Fruit fly (Drosophila melanogaster) whole organism, embryonic: Measurements from ENCODE around the gene Tcs3.

Experiments
- Atf3 ChIP-seq: fragments of 200-800 bp; sonication (Bioruptor generic); optimal IDR thresholded peaks from 3 replicates; lab custom pipeline; 2016; ENCODE audit warnings: missing biosample characterization, missing genetic modification characterization
- CG10431 ChIP-seq: fragments of 200-800 bp; sonication (Bioruptor generic); optimal IDR thresholded peaks from 3 replicates; lab custom pipeline; 2018; ENCODE audit warnings: missing biosample characterization, mild to moderate bottlenecking, missing genetic modification characterization
- CG10462 ChIP-seq: fragments of 200-800 bp; sonication (Bioruptor generic); optimal IDR thresholded peaks from 2 replicates; lab custom pipeline; 2016; ENCODE audit warnings: missing biosample characterization, missing genetic modification characterization
- CG14050 ChIP-seq: fragments of 200-800 bp; sonication (Bioruptor generic); IDR thresholded peaks from 3 replicates; pipeline ENCODE4 v1.3.6; 2022; ENCODE audit warnings: missing biosample characterization, missing genetic modification characterization
- CG17186 ChIP-seq: fragments of 200-800 bp; sonication (Bioruptor generic); optimal IDR thresholded peaks from 3 replicates; lab custom pipeline; 2017; ENCODE audit warnings: missing biosample characterization, missing genetic modification reagents, missing genetic modification characterization
- CG17802 ChIP-seq: fragments of 200-800 bp; sonication (Bioruptor generic); optimal IDR thresholded peaks from 2 replicates; lab custom pipeline; 2018; ENCODE audit warnings: missing biosample characterization, mild to moderate bottlenecking, missing genetic modification characterization, moderate library complexity
- CG18476 ChIP-seq: fragments of 200-800 bp; sonication (Bioruptor generic); optimal IDR thresholded peaks from 2 replicates; lab custom pipeline; 2016; ENCODE audit warnings: missing biosample characterization, mild to moderate bottlenecking, missing genetic modification characterization
- CG18619 ChIP-seq: fragments of 200-800 bp; sonication (Bioruptor generic); optimal IDR thresholded peaks from 3 replicates; lab custom pipeline; 2017; ENCODE audit warnings: missing biosample characterization, mild to moderate bottlenecking, missing genetic modification characterization
- CG31365 ChIP-seq: fragments of 200-800 bp; sonication (Bioruptor generic); optimal IDR thresholded peaks from 2 replicates; lab custom pipeline; 2018; ENCODE audit warnings: missing biosample characterization, mild to moderate bottlenecking, missing genetic modification characterization
- CG32532 ChIP-seq: fragments of 200-800 bp; sonication (Bioruptor generic); IDR thresholded peaks from 2 replicates; pipeline ENCODE4 v1.3.6; 2022; ENCODE audit warnings: missing biosample characterization, missing genetic modification characterization
- CG43689 ChIP-seq: fragments of 200-800 bp; sonication (Bioruptor generic); IDR thresholded peaks from 2 replicates; pipeline ENCODE4 v1.3.6; 2022; ENCODE audit warnings: missing biosample characterization, missing genetic modification characterization
- CG4424 ChIP-seq: fragments of 200-800 bp; sonication (Bioruptor generic); optimal IDR thresholded peaks from 3 replicates; lab custom pipeline; 2016; ENCODE audit warnings: missing biosample characterization, missing genetic modification characterization
- CG4617 ChIP-seq: fragments of 200-800 bp; sonication (Bioruptor generic); optimal IDR thresholded peaks from 3 replicates; lab custom pipeline; 2016; ENCODE audit warnings: missing biosample characterization, missing genetic modification characterization, borderline replicate concordance
- CG4730 ChIP-seq: fragments of 200-800 bp; sonication (Bioruptor generic); IDR thresholded peaks from 2 replicates; pipeline ENCODE4 v1.3.6; 2022; ENCODE audit warnings: missing biosample characterization, missing genetic modification characterization
- CG4854 ChIP-seq: fragments of 200-800 bp; sonication (Bioruptor generic); optimal IDR thresholded peaks from 2 replicates; lab custom pipeline; 2016; ENCODE audit warnings: missing biosample characterization, missing genetic modification characterization, inconsistent platforms
- CG7372 ChIP-seq: fragments of 200-800 bp; sonication (Bioruptor generic); IDR thresholded peaks from 2 replicates; pipeline ENCODE4 v1.3.6; 2022; ENCODE audit warnings: missing biosample characterization, missing genetic modification characterization
- CG8290 ChIP-seq, 3 experiments: fragments of 200-800 bp; sonication (Bioruptor generic); optimal IDR thresholded peaks; 2 replicates each; lab custom pipeline; 2016 to 2019; ENCODE audit warnings: missing biosample characterization in 3 of 3, missing genetic modification characterization in 3 of 3, mild to moderate bottlenecking in 2 of 3, moderate library complexity in 1 of 3
- CG9797 ChIP-seq: fragments of 200-800 bp; sonication (Bioruptor generic); optimal IDR thresholded peaks from 3 replicates; lab custom pipeline; 2018; ENCODE audit warnings: missing biosample characterization, mild to moderate bottlenecking, missing genetic modification characterization
- CHES-1-like ChIP-seq: fragments of 200-800 bp; sonication (Bioruptor generic); optimal IDR thresholded peaks from 2 replicates; lab custom pipeline; 2016; ENCODE audit warnings: missing biosample characterization, missing genetic modification characterization
- Dbx ChIP-seq: fragments of 200-800 bp; sonication (Bioruptor generic); IDR thresholded peaks from 3 replicates; pipeline ENCODE4 v1.3.6; 2022; ENCODE audit warnings: missing biosample characterization, missing genetic modification characterization
- Dek ChIP-seq: fragments of 200-800 bp; sonication (Bioruptor generic); optimal IDR thresholded peaks from 3 replicates; lab custom pipeline; 2019; ENCODE audit warnings: missing biosample characterization, mild to moderate bottlenecking, missing genetic modification characterization, moderate library complexity
- E2f1 ChIP-seq: fragments of 200-800 bp; sonication (Bioruptor generic); IDR thresholded peaks from 2 replicates; pipeline ENCODE4 v1.3.6; 2022; ENCODE audit warnings: missing biosample characterization, missing genetic modification characterization
- H15 ChIP-seq: fragments of 200-800 bp; sonication (Bioruptor generic); IDR thresholded peaks from 3 replicates; pipeline ENCODE4 v1.3.6; 2022; ENCODE audit warnings: missing biosample characterization, missing genetic modification characterization
- H2.0 ChIP-seq: fragments of 200-800 bp; sonication (Bioruptor generic); IDR thresholded peaks from 2 replicates; pipeline ENCODE4 v1.3.6; 2022; ENCODE audit warnings: missing biosample characterization, missing genetic modification characterization
- HmgZ ChIP-seq: fragments of 200-800 bp; sonication (Bioruptor generic); optimal IDR thresholded peaks from 2 replicates; lab custom pipeline; 2018; ENCODE audit warnings: missing biosample characterization, mild to moderate bottlenecking, missing genetic modification characterization
- Lhr ChIP-seq: fragments of 200-800 bp; sonication (Bioruptor generic); optimal IDR thresholded peaks from 3 replicates; lab custom pipeline; 2017; ENCODE audit warnings: mild to moderate bottlenecking, missing biosample characterization, missing genetic modification reagents, missing genetic modification characterization
- Lpt ChIP-seq: fragments of >200 bp; optimal IDR thresholded peaks from 2 replicates; lab custom pipeline; 2018; ENCODE audit warnings: missing biosample characterization, missing genetic modification characterization
- Max ChIP-seq: fragments of 200-800 bp; sonication (Bioruptor generic); optimal IDR thresholded peaks from 2 replicates; lab custom pipeline; 2016; ENCODE audit warnings: missing biosample characterization, mild to moderate bottlenecking, missing genetic modification characterization
- Med ChIP-seq: fragments of 200-800 bp; sonication (Bioruptor generic); peaks from one replicate; lab custom pipeline; 2016; ENCODE audit warnings: missing biosample characterization, missing genetic modification characterization, mild to moderate bottlenecking, inconsistent platforms, moderate library complexity
- Oaz ChIP-seq: fragments of 200-800 bp; sonication (Bioruptor generic); IDR thresholded peaks from 2 replicates; pipeline ENCODE4 v1.3.6; 2022; ENCODE audit warnings: missing biosample characterization, missing genetic modification characterization
- Ssrp ChIP-seq: fragments of 200-800 bp; sonication (Bioruptor generic); optimal IDR thresholded peaks from 2 replicates; lab custom pipeline; 2018; ENCODE audit warnings: missing biosample characterization, mild to moderate bottlenecking, missing genetic modification characterization, moderate library complexity
- Trl ChIP-seq, 3 experiments: fragments of >200 bp in 2 of 3; fragments of 200-800 bp in 1 of 3; sonication (Bioruptor generic) in 1 of 3; optimal IDR thresholded peaks; 2 replicates in 1 of 3; 3 replicates in 2 of 3; lab custom pipeline; 2016 to 2017; ENCODE audit warnings: missing biosample characterization in 1 of 3, missing genetic modification characterization in 1 of 3
- Usf ChIP-seq: fragments of 200-800 bp; sonication (Bioruptor generic); optimal IDR thresholded peaks from 2 replicates; lab custom pipeline; 2017; ENCODE audit warnings: missing genotype, missing biosample characterization, missing genetic modification characterization
- ash1 ChIP-seq: fragments of 200-800 bp; sonication (Bioruptor generic); optimal IDR thresholded peaks from 2 replicates; lab custom pipeline; 2018; ENCODE audit warnings: missing biosample characterization, mild to moderate bottlenecking, missing genetic modification characterization
- az2 ChIP-seq: fragments of 200-800 bp; sonication (Bioruptor generic); optimal IDR thresholded peaks from 3 replicates; lab custom pipeline; 2016; ENCODE audit warnings: missing biosample characterization, missing genetic modification characterization
- bigmax ChIP-seq: fragments of 200-800 bp; sonication (Bioruptor generic); optimal IDR thresholded peaks from 2 replicates; lab custom pipeline; 2018; ENCODE audit warnings: missing biosample characterization, mild to moderate bottlenecking, missing genetic modification characterization
- chinmo ChIP-seq: fragments of 200-800 bp; sonication (Bioruptor generic); IDR thresholded peaks from 4 replicates; pipeline ENCODE4 v1.3.6; 2022; ENCODE audit warnings: missing biosample characterization, missing genetic modification characterization; ENCODE audit not compliant: partially characterized antibody
- fru ChIP-seq: fragments of >200 bp; optimal IDR thresholded peaks from 2 replicates; lab custom pipeline; 2017
- gem ChIP-seq: fragments of 200-800 bp; sonication (Bioruptor generic); optimal IDR thresholded peaks from 2 replicates; lab custom pipeline; 2019; ENCODE audit warnings: missing biosample characterization, mild to moderate bottlenecking, missing genetic modification characterization, moderate library complexity
- kni ChIP-seq: fragments of 200-800 bp; sonication (Bioruptor generic); optimal IDR thresholded peaks from 3 replicates; lab custom pipeline; 2017; ENCODE audit warnings: mild to moderate bottlenecking, missing biosample characterization, missing genetic modification reagents, missing genetic modification characterization
- lbe ChIP-seq: fragments of 200-800 bp; sonication (Bioruptor generic); optimal IDR thresholded peaks from 2 replicates; lab custom pipeline; 2016; ENCODE audit warnings: missing biosample characterization, mild to moderate bottlenecking, missing genetic modification characterization
- nau ChIP-seq: fragments of 200-800 bp; sonication (Bioruptor generic); optimal IDR thresholded peaks from 3 replicates; lab custom pipeline; 2017; ENCODE audit warnings: missing biosample characterization, mild to moderate bottlenecking, missing genetic modification characterization, missing genetic modification reagents
- nerfin-1 ChIP-seq: fragments of 200-800 bp; sonication (Bioruptor generic); optimal IDR thresholded peaks from 3 replicates; lab custom pipeline; 2019; ENCODE audit warnings: missing biosample characterization, mild to moderate bottlenecking, missing genetic modification characterization, moderate library complexity
- pita ChIP-seq: fragments of 200-800 bp; sonication (Bioruptor generic); optimal IDR thresholded peaks from 2 replicates; lab custom pipeline; 2017; ENCODE audit warnings: missing biosample characterization, mild to moderate bottlenecking, missing genetic modification characterization
- scrt ChIP-seq: fragments of 200-800 bp; sonication (Bioruptor generic); optimal IDR thresholded peaks from 2 replicates; lab custom pipeline; 2018; ENCODE audit warnings: missing biosample characterization, mild to moderate bottlenecking, missing genetic modification characterization, moderate library complexity
- sima ChIP-seq: fragments of 200-800 bp; sonication (Bioruptor generic); optimal IDR thresholded peaks from 2 replicates; lab custom pipeline; 2016; ENCODE audit warnings: missing biosample characterization, missing genetic modification characterization
- tll ChIP-seq, 2 experiments: fragments of 200-800 bp in 1 of 2; fragments of >200 bp in 1 of 2; sonication (Bioruptor generic) in 1 of 2; optimal IDR thresholded peaks; 2 replicates each; lab custom pipeline; 2017 to 2019; ENCODE audit warnings: missing biosample characterization in 2 of 2, missing genetic modification characterization in 2 of 2, mild to moderate bottlenecking in 1 of 2, moderate library complexity in 1 of 2
- trem ChIP-seq: fragments of 200-800 bp; optimal IDR thresholded peaks from 3 replicates; lab custom pipeline; 2019; ENCODE audit warnings: missing biosample characterization, mild to moderate bottlenecking, missing genetic modification characterization, moderate library complexity
- tx ChIP-seq: fragments of 200-800 bp; sonication (Bioruptor generic); optimal IDR thresholded peaks from 2 replicates; lab custom pipeline; 2016; ENCODE audit warnings: missing biosample characterization, missing genetic modification characterization
- zen ChIP-seq: fragments of 200-800 bp; sonication (Bioruptor generic); optimal IDR thresholded peaks from 3 replicates; lab custom pipeline; 2018; ENCODE audit warnings: missing biosample characterization, mild to moderate bottlenecking, missing genetic modification characterization, moderate library complexity

Gene Tcs3

DNA sequence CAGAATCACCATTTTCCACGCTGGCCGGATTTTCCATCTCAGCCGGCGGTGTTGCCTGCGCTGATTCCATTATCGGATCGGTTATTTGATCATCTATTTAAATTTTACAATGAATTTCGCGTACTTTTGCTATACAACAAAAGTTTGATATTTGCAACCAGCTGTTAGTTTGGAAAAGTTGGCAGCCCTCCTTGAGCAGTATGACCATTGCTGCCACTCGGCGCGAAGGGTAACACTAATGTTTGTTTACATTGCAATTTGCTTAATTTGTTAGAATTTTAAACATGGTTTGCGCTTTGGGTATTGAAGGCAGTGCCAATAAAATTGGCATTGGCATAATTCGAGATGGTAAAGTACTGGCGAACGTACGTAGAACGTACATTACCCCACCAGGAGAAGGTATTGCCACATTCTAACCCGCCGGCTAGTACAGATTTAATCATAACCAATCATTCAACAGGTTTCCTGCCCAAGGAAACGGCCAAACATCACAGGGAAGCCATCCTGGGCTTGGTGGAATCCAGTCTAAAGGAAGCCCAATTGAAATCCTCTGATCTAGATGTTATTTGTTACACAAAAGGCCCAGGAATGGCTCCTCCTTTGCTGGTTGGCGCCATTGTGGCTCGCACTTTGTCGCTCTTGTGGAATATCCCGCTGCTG lies at the start of gene Tcs3, which contains the start of gene Golgin104 (continued):
- peak; percentile 63 for TF ChIP-seq Med (GFP tag; lab: Kevin White, UChicago)
- no peak for TF ChIP-seq sima (GFP tag; lab: Kevin White, UChicago)
- peak; percentile 63 for TF ChIP-seq HmgZ (tag; lab: Kevin White, UChicago)
- no peak for TF ChIP-seq Dek (tag; lab: Kevin White, UChicago)
- TF ChIP-seq Max (GFP tag; lab: Kevin White, UChicago), result no peak
- peak; percentile 82 for TF ChIP-seq CG4617 (GFP tag; lab: Kevin White, UChicago)
- TF ChIP-seq CG7372 (GFP tag; lab: Robert Waterston, UW), result no peak
- no peak for TF ChIP-seq CG4730 (GFP tag; lab: Robert Waterston, UW)
- no peak for TF ChIP-seq pita (GFP tag; lab: Kevin White, UChicago)
- TF ChIP-seq lbe (GFP tag; lab: Kevin White, UChicago), result no peak
- TF ChIP-seq zen (tag; lab: Kevin White, UChicago), result peak; percentile 73
- no peak for TF ChIP-seq ash1 (GFP tag; lab: Kevin White, UChicago)
- no peak for TF ChIP-seq CG4854 (GFP tag; lab: Kevin White, UChicago)
- no peak for TF ChIP-seq Atf3 (GFP tag; lab: Kevin White, UChicago)
- TF ChIP-seq Lpt (GFP tag; lab: Kevin White, UChicago), result no peak
- no peak for TF ChIP-seq chinmo (GFP tag; lab: Robert Waterston, UW)
- no peak for TF ChIP-seq CG32532
- no peak for TF ChIP-seq H15 (GFP tag; lab: Robert Waterston, UW)
- no peak for TF ChIP-seq CG18476 (GFP tag; lab: Kevin White, UChicago)
- TF ChIP-seq CG43689, result no peak
- no peak for TF ChIP-seq Oaz
- peak; percentile 30 for TF ChIP-seq CG17186 (GFP tag; lab: Kevin White, UChicago)
- TF ChIP-seq Usf (GFP tag; lab: Kevin White, UChicago), result no peak
- TF ChIP-seq Lhr, result no peak
- peak; percentile 32 for TF ChIP-seq CHES-1-like
- TF ChIP-seq scrt, result peak; percentile 92
- no peak for TF ChIP-seq tx (GFP tag; lab: Kevin White, UChicago)
- TF ChIP-seq Ssrp, result no peak
- no peak for TF ChIP-seq Trl (optimal IDR thresholded peaks at IDR 0.05; lab: Kevin White, UChicago)
- no peak for TF ChIP-seq Trl (GFP tag; optimal IDR thresholded peaks at IDR 0.05; lab: Kevin White, UChicago)
- no peak for TF ChIP-seq CG18619
- no peak for TF ChIP-seq CG10462 (GFP tag; lab: Kevin White, UChicago)
- TF ChIP-seq fru (lab: Kevin White, UChicago), result no peak
- no peak for TF ChIP-seq kni (GFP tag; lab: Kevin White, UChicago)
- no peak for TF ChIP-seq CG10431 (GFP tag; lab: Kevin White, UChicago)
- TF ChIP-seq tll (GFP tag; optimal IDR thresholded peaks at IDR 0.05; lab: Kevin White, UChicago), result peak in 1 of 2 experiments; percentile 7
- no peak for TF ChIP-seq nau
- TF ChIP-seq H2.0 (GFP tag; lab: Robert Waterston, UW), result no peak
- TF ChIP-seq CG9797 (GFP tag; lab: Kevin White, UChicago), result peak; percentile 89
- TF ChIP-seq CG8290 (GFP tag; optimal IDR thresholded peaks at IDR 0.05; lab: Kevin White, UChicago), result no peak
- TF ChIP-seq CG8290 (tag; optimal IDR thresholded peaks at IDR 0.05; lab: Kevin White, UChicago), result no peak
- no peak for TF ChIP-seq CG17802 (tag; lab: Kevin White, UChicago)
- TF ChIP-seq bigmax (GFP tag; lab: Kevin White, UChicago), result peak; percentile 40
- no peak for TF ChIP-seq gem
- no peak for TF ChIP-seq az2
- TF ChIP-seq CG31365, result no peak
- no peak for TF ChIP-seq Dbx (GFP tag; lab: Robert Waterston, UW)
- no peak for TF ChIP-seq CG4424 (GFP tag; lab: Kevin White, UChicago)
- TF ChIP-seq nerfin-1, result no peak
- no peak for TF ChIP-seq E2f1 (GFP tag; lab: Robert Waterston, UW)
- peak; percentile 99 for TF ChIP-seq trem (tag; lab: Kevin White, UChicago)
- TF ChIP-seq CG14050, result no peak
